Worm (Caenorhabditis elegans): ENCODE data around the gene F13H8.6.

ce11 chrII:6324086-6324485, 37.3 kb upstream of the F13H8.6 start, which contains the start of gene sma-6:
- TF ChIP-seq nhr-90 (tag; optimal IDR thresholded peaks at IDR 0.05; ENCODE audit: poor library complexity) (no peak), elt-2 (tag; optimal IDR thresholded peaks at IDR 0.05) (no peak), mef-2 (tag; optimal IDR thresholded peaks at IDR 0.05) (no peak), unc-62 (GFP tag; optimal IDR thresholded peaks at IDR 0.05) (no peak), jun-1 (tag; optimal IDR thresholded peaks at IDR 0.05) (no peak), ceh-82 (tag; optimal IDR thresholded peaks at IDR 0.05) (no peak), hlh-17 (GFP tag; optimal IDR thresholded peaks at IDR 0.05; ENCODE audit: borderline replicate concordance) (no peak)
